Fruit fly (Drosophila melanogaster) whole organism, prepupa: ENCODE data around the gene CG13367.

Experiments used
- Blimp-1 ChIP-seq: fragments of 200-800 bp; sonication (Bioruptor generic); optimal IDR thresholded peaks from 3 replicates; lab custom pipeline; 2017; ENCODE audit warnings: missing biosample characterization, missing genetic modification characterization, mild to moderate bottlenecking, moderate library complexity, missing genetic modification reagents
- CG10669 ChIP-seq: fragments of 200-800 bp; sonication (Bioruptor generic); optimal IDR thresholded peaks from 3 replicates; lab custom pipeline; 2018; ENCODE audit warnings: missing biosample characterization, mild to moderate bottlenecking, missing genetic modification characterization, moderate library complexity
- CG11294 ChIP-seq: fragments of 200-800 bp; sonication (Bioruptor generic); IDR thresholded peaks from 2 replicates; pipeline ENCODE4 v1.3.6; 2022; ENCODE audit warnings: missing biosample characterization, missing genetic modification characterization
- CG11762 ChIP-seq: fragments of 200-800 bp; sonication (Bioruptor generic); optimal IDR thresholded peaks from 3 replicates; lab custom pipeline; 2016; ENCODE audit warnings: missing biosample characterization, missing genetic modification characterization; ENCODE audit not compliant: insufficient read depth
- CG11902 ChIP-seq: fragments of 200-800 bp; sonication (Bioruptor generic); optimal IDR thresholded peaks from 3 replicates; lab custom pipeline; 2016; ENCODE audit warnings: missing biosample characterization, missing genetic modification characterization
- CG15336 ChIP-seq: fragments of 200-800 bp; sonication (Bioruptor generic); IDR thresholded peaks from 2 replicates; pipeline ENCODE4 v1.3.6; 2022; ENCODE audit warnings: missing biosample characterization, missing genetic modification characterization
- CG1621 ChIP-seq: fragments of 200-800 bp; sonication (Bioruptor generic); optimal IDR thresholded peaks from 3 replicates; lab custom pipeline; 2018; ENCODE audit warnings: missing biosample characterization, mild to moderate bottlenecking, missing genetic modification characterization
- CG3032 ChIP-seq: fragments of 200-800 bp; optimal IDR thresholded peaks from 2 replicates; lab custom pipeline; 2019; ENCODE audit warnings: missing biosample characterization, mild to moderate bottlenecking, missing genetic modification characterization, moderate library complexity
- CG31627 ChIP-seq: fragments of 200-800 bp; sonication (Bioruptor generic); optimal IDR thresholded peaks from 3 replicates; lab custom pipeline; 2016; ENCODE audit warnings: missing biosample characterization, missing genetic modification characterization
- CG32006 ChIP-seq: fragments of 200-800 bp; sonication (Bioruptor generic); optimal IDR thresholded peaks from 3 replicates; lab custom pipeline; 2017; ENCODE audit warnings: missing biosample characterization, mild to moderate bottlenecking, missing genetic modification characterization
- CG34406 ChIP-seq: fragments of 200-800 bp; sonication (Bioruptor generic); optimal IDR thresholded peaks from 3 replicates; lab custom pipeline; 2016; ENCODE audit warnings: missing biosample characterization, missing genetic modification characterization
- CG3919 ChIP-seq: fragments of 200-800 bp; sonication (Bioruptor generic); optimal IDR thresholded peaks from 3 replicates; lab custom pipeline; 2016; ENCODE audit warnings: missing biosample characterization, missing genetic modification characterization
- CG4318 ChIP-seq: fragments of 200-800 bp; sonication (Bioruptor generic); optimal IDR thresholded peaks from 3 replicates; lab custom pipeline; 2017; ENCODE audit warnings: missing biosample characterization, mild to moderate bottlenecking, missing genetic modification characterization
- CG6792 ChIP-seq: fragments of 200-800 bp; sonication (Bioruptor generic); optimal IDR thresholded peaks from 3 replicates; lab custom pipeline; 2016; ENCODE audit warnings: missing biosample characterization, missing genetic modification characterization
- CG7368 ChIP-seq: fragments of 200-800 bp; sonication (Bioruptor generic); optimal IDR thresholded peaks from 3 replicates; lab custom pipeline; 2016; ENCODE audit warnings: missing biosample characterization, missing genetic modification characterization
- CG8119 ChIP-seq: fragments of 200-800 bp; sonication (Bioruptor generic); IDR thresholded peaks from 3 replicates; pipeline ENCODE4 v1.3.6; 2022; ENCODE audit warnings: missing biosample characterization, missing genetic modification characterization
- CG8319 ChIP-seq: fragments of 200-800 bp; sonication (Bioruptor generic); optimal IDR thresholded peaks from 3 replicates; lab custom pipeline; 2016; ENCODE audit warnings: missing biosample characterization, missing genetic modification characterization
- Eip75B ChIP-seq: fragments of 200-800 bp; sonication (Bioruptor generic); optimal IDR thresholded peaks from 3 replicates; lab custom pipeline; 2016; ENCODE audit warnings: missing biosample characterization, missing genetic modification characterization
- Eip78C ChIP-seq: fragments of 200-800 bp; sonication (Bioruptor generic); peaks from one replicate; lab custom pipeline; 2016; ENCODE audit warnings: missing biosample characterization, missing genetic modification characterization
- Gug ChIP-seq: fragments of 200-800 bp; sonication (Bioruptor generic); IDR thresholded peaks from 2 replicates; pipeline ENCODE4 v1.3.6; 2022; ENCODE audit warnings: missing biosample characterization, missing genetic modification characterization
- Hr38 ChIP-seq: sonication (Bioruptor generic); optimal IDR thresholded peaks from 2 replicates; lab custom pipeline; 2016; ENCODE audit warnings: missing biosample characterization, missing genetic modification characterization
- Hr39 ChIP-seq: fragments of 200-800 bp; sonication (Bioruptor generic); optimal IDR thresholded peaks from 2 replicates; lab custom pipeline; 2016; ENCODE audit warnings: missing biosample characterization, missing genetic modification characterization
- Hr4 ChIP-seq: fragments of 200-800 bp; sonication (Bioruptor generic); optimal IDR thresholded peaks from 3 replicates; lab custom pipeline; 2016; ENCODE audit warnings: missing biosample characterization, missing genetic modification characterization
- Lpt ChIP-seq: fragments of 200-800 bp; sonication (Bioruptor generic); optimal IDR thresholded peaks from 3 replicates; lab custom pipeline; 2016; ENCODE audit warnings: missing biosample characterization, missing genetic modification characterization
- Met ChIP-seq: fragments of 200-800 bp; sonication (Bioruptor generic); optimal IDR thresholded peaks from 3 replicates; lab custom pipeline; 2016; ENCODE audit warnings: missing biosample characterization, missing genetic modification characterization
- OdsH ChIP-seq: fragments of 200-800 bp; sonication (Bioruptor generic); optimal IDR thresholded peaks from 3 replicates; lab custom pipeline; 2016; ENCODE audit warnings: missing biosample characterization, missing genetic modification characterization
- Sox102F ChIP-seq: fragments of 200-800 bp; sonication (Bioruptor generic); optimal IDR thresholded peaks from 2 replicates; lab custom pipeline; 2016; ENCODE audit warnings: missing biosample characterization, mild to moderate bottlenecking, missing genetic modification characterization
- Sox15 ChIP-seq: fragments of 200-800 bp; sonication (Bioruptor generic); optimal IDR thresholded peaks from 3 replicates; lab custom pipeline; 2016; ENCODE audit warnings: missing biosample characterization, missing genetic modification characterization
- achi ChIP-seq: fragments of 200-800 bp; sonication (Bioruptor generic); optimal IDR thresholded peaks from 3 replicates; lab custom pipeline; 2016; ENCODE audit warnings: missing biosample characterization, missing genetic modification characterization
- acj6 ChIP-seq: fragments of 200-800 bp; sonication (Bioruptor generic); optimal IDR thresholded peaks from 3 replicates; lab custom pipeline; 2016; ENCODE audit warnings: missing biosample characterization, missing genetic modification characterization
- dac ChIP-seq: fragments of 200-800 bp; sonication (Bioruptor generic); optimal IDR thresholded peaks from 2 replicates; lab custom pipeline; 2017; ENCODE audit warnings: missing biosample characterization, mild to moderate bottlenecking, missing genetic modification characterization
- dsx ChIP-seq: fragments of 200-800 bp; optimal IDR thresholded peaks from 3 replicates; lab custom pipeline; 2019; ENCODE audit warnings: missing biosample characterization, mild to moderate bottlenecking, missing genetic modification characterization, moderate library complexity; ENCODE audit not compliant: poor library complexity, severe bottlenecking
- eg ChIP-seq: fragments of 200-800 bp; sonication (Bioruptor generic); IDR thresholded peaks from 3 replicates; pipeline ENCODE4 v1.3.6; 2022; ENCODE audit warnings: missing biosample characterization, missing genetic modification characterization
- esn ChIP-seq: fragments of 200-800 bp; sonication (Bioruptor generic); optimal IDR thresholded peaks from 2 replicates; lab custom pipeline; 2016; ENCODE audit warnings: missing biosample characterization, mild to moderate bottlenecking, missing genetic modification characterization, moderate library complexity
- fd59A ChIP-seq: fragments of 200-800 bp; sonication (Bioruptor generic); optimal IDR thresholded peaks from 2 replicates; lab custom pipeline; 2017; ENCODE audit warnings: missing biosample characterization, mild to moderate bottlenecking, missing genetic modification characterization, missing genetic modification reagents
- fd85E ChIP-seq: fragments of 200-800 bp; sonication (Bioruptor generic); optimal IDR thresholded peaks from 3 replicates; lab custom pipeline; 2016; ENCODE audit warnings: missing biosample characterization, missing genetic modification characterization
- fkh ChIP-seq: fragments of 200-800 bp; sonication (Bioruptor generic); optimal IDR thresholded peaks from 3 replicates; lab custom pipeline; 2017; ENCODE audit warnings: missing biosample characterization, mild to moderate bottlenecking, missing genetic modification characterization, moderate library complexity
- lz ChIP-seq: fragments of 200-800 bp; sonication (Bioruptor generic); optimal IDR thresholded peaks from 3 replicates; lab custom pipeline; 2016; ENCODE audit warnings: missing biosample characterization, missing genetic modification characterization
- net ChIP-seq: fragments of 200-800 bp; sonication (Bioruptor generic); optimal IDR thresholded peaks from 3 replicates; lab custom pipeline; 2016; ENCODE audit warnings: missing biosample characterization, missing genetic modification characterization
- pdm3 ChIP-seq: fragments of 200-800 bp; sonication (Bioruptor generic); optimal IDR thresholded peaks from 3 replicates; lab custom pipeline; 2016; ENCODE audit warnings: missing biosample characterization, missing genetic modification characterization
- spab ChIP-seq: fragments of 200-800 bp; sonication (Bioruptor generic); optimal IDR thresholded peaks from 2 replicates; lab custom pipeline; 2017; ENCODE audit warnings: missing biosample characterization, mild to moderate bottlenecking, missing genetic modification characterization, missing genetic modification reagents
- svp ChIP-seq: fragments of 200-800 bp; sonication (Bioruptor generic); peaks from one replicate; lab custom pipeline; 2016; ENCODE audit warnings: missing biosample characterization, missing genetic modification characterization
- topi ChIP-seq: fragments of 200-800 bp; sonication (Bioruptor generic); optimal IDR thresholded peaks from 3 replicates; lab custom pipeline; 2016; ENCODE audit warnings: missing biosample characterization, missing genetic modification characterization
- vri ChIP-seq: fragments of 200-800 bp; sonication (Bioruptor generic); optimal IDR thresholded peaks from 3 replicates; lab custom pipeline; 2016; ENCODE audit warnings: missing biosample characterization, mild to moderate bottlenecking, missing genetic modification characterization

CG13367 gene

DNA sequence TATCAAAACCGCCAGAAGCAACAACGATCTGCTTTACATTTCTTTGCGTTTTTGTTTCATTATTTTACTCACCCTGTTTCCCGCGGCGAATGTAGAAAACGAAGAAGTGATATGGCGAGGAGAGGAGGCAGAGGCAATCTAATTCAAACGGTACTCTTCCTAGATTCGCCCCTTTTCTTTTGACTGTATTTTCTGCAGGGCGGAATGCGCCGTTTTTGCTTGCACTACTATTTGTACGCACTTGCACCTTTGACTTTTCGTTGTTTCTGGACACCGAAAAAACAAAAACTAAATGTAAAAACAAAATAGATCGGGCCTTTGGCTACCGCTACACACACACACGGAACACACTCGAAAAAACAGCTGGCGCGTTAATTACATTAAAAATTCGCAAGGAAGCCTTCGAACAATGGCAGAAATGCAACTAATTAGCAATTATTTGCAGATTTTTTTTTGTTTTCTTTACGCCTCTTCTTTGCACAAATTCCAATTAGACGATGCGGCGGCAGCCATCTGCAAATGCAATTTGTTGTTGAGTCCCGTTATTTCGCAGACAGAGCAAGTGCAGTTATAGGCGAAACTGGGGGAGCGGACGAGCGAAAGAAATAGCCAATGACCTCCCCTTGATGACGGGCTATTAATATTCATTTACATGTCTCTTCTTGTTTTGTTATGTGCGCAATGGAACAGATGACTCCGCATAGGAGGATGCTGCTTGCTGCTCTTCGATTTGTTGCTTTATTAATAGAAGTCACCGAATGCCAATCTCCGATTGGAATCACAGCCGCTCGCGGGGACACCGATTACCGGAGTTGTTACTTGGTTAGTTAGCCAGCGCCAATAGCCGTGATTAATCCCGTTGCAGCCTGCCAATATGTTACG is 25.1 kb upstream of the CG13367 start:
- TF ChIP-seq lz (GFP tag; lab: Kevin White, UChicago) (no peak), CG8119 (GFP tag; lab: Robert Waterston, UW) (peak; percentile 41; the same call in 1 of the 3 replicates), net (no peak), CG11762 (GFP tag; lab: Kevin White, UChicago) (no peak), CG4318 (GFP tag; lab: Kevin White, UChicago) (no peak), CG10669 (no peak), CG8319 (GFP tag; lab: Kevin White, UChicago) (no peak), esn (no peak), Gug (GFP tag; lab: Robert Waterston, UW) (no peak), svp (GFP tag; lab: Kevin White, UChicago) (peak; percentile 61), fd85E (GFP tag; lab: Kevin White, UChicago) (no peak), CG11902 (GFP tag; lab: Kevin White, UChicago) (no peak), Hr4 (GFP tag; lab: Kevin White, UChicago) (peak; percentile 33), CG15336 (peak; percentile 22; the same call in 1 of the 2 replicates), OdsH (no peak), fd59A (GFP tag; lab: Kevin White, UChicago) (no peak), spab (GFP tag; lab: Kevin White, UChicago) (no peak), dsx (no peak), Met (GFP tag; lab: Kevin White, UChicago) (no peak), vri (GFP tag; lab: Kevin White, UChicago) (no peak), Sox102F (GFP tag; lab: Kevin White, UChicago) (no peak), CG32006 (GFP tag; lab: Kevin White, UChicago) (peak; percentile 24), CG31627 (GFP tag; lab: Kevin White, UChicago) (no peak)

DNA sequence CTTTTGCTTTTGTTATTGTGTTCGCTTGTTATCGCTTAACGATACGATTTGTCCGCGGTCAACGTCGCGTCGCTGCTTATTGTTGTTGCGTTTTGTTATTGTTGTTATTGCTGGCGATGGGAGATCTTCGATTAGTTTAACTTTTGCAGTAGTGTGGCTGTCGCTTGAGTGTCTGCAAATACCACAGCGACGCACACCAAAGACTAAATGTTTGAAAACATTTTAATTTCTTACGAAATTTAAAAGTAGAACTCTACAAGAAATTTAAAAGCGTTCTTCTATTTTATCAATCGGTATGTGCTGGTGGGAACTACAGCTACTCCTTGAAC is 24.5 kb upstream of the CG13367 start, which contains the start of gene spdi:
spdi (minus strand) TSS at position 94 of the 329 bp plus-strand sequence.
- no peak for TF ChIP-seq Blimp-1 (GFP tag; lab: Kevin White, UChicago)
- TF ChIP-seq pdm3, result no peak
- peak; percentile 5 for TF ChIP-seq dsx

DNA sequence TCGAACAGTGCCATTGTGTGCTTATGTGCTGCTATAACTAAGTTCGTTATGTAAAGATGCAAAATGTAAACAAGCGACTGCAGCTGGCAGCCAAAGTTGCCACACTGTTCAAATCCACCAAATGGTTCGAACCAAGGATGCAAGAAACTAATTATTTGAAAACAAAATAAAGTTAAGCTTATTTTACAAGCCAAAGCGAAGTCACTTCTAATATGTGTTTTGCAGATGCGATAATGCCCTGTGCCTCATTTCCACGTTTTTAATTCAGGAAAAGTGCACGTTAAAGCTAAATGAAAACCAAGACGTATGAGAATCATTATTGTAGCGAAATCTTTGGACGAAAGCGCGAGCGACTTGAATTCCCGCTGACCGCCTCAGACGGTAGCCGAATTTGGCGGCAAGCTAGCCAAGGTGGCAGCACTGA is 23.4 kb upstream of the CG13367 start, which contains the start of the genes CG13365 and Vsp37A:
CG13365 (minus strand) TSS at position 84 of the 424 bp plus-strand sequence.
Vsp37A (plus strand) TSS at position 399 of the 424 bp plus-strand sequence.
- TF ChIP-seq CG11294 (GFP tag; lab: Robert Waterston, UW), result no peak
- TF ChIP-seq net, result no peak
- peak; percentile 24 for TF ChIP-seq CG31627 (GFP tag; lab: Kevin White, UChicago)
- no peak for TF ChIP-seq achi (GFP tag; lab: Kevin White, UChicago)
- TF ChIP-seq CG11902 (GFP tag; lab: Kevin White, UChicago), result peak; percentile 10
- TF ChIP-seq CG34406 (GFP tag; lab: Kevin White, UChicago), result no peak
- TF ChIP-seq fkh (GFP tag; lab: Kevin White, UChicago), result peak; percentile 96
- peak; percentile 35 for TF ChIP-seq lz (GFP tag; lab: Kevin White, UChicago)
- TF ChIP-seq CG8319 (GFP tag; lab: Kevin White, UChicago), result peak; percentile 4
- TF ChIP-seq CG7368, result no peak
- TF ChIP-seq dac (GFP tag; lab: Kevin White, UChicago), result no peak
- no peak for TF ChIP-seq Sox102F (GFP tag; lab: Kevin White, UChicago)
- peak; percentile 30 for TF ChIP-seq CG3032 (tag; lab: Kevin White, UChicago)
- no peak for TF ChIP-seq Hr38 (GFP tag; lab: Kevin White, UChicago)
- peak; percentile 56 for TF ChIP-seq Hr39 (GFP tag; lab: Kevin White, UChicago)
- no peak for TF ChIP-seq CG10669
- no peak for TF ChIP-seq CG11762 (GFP tag; lab: Kevin White, UChicago)
- TF ChIP-seq CG1621 (tag; lab: Kevin White, UChicago), result no peak
- no peak for TF ChIP-seq CG32006 (GFP tag; lab: Kevin White, UChicago)
- peak; percentile 77 for TF ChIP-seq svp (GFP tag; lab: Kevin White, UChicago)
- TF ChIP-seq Eip78C, result peak; percentile 75
- peak; percentile 14 for TF ChIP-seq dsx
- no peak for TF ChIP-seq CG6792 (GFP tag; lab: Kevin White, UChicago)
- TF ChIP-seq Eip75B (GFP tag; lab: Kevin White, UChicago), result peak; percentile 39
- peak; percentile 44 for TF ChIP-seq OdsH
- TF ChIP-seq CG3919 (GFP tag; lab: Kevin White, UChicago), result no peak
- no peak for TF ChIP-seq pdm3
- TF ChIP-seq acj6, result no peak
- no peak for TF ChIP-seq CG4318 (GFP tag; lab: Kevin White, UChicago)
- TF ChIP-seq fd59A (GFP tag; lab: Kevin White, UChicago), result no peak
- TF ChIP-seq eg, result no peak
- TF ChIP-seq Hr4 (GFP tag; lab: Kevin White, UChicago), result peak; percentile 25
- peak; percentile 8 for TF ChIP-seq Sox15
- TF ChIP-seq Lpt, result no peak
- no peak for TF ChIP-seq CG15336
- TF ChIP-seq topi, result peak; percentile 5
